Worm (Caenorhabditis elegans): ENCODE measurements around the gene ttbk-7.

Gene ttbk-7

DNA sequence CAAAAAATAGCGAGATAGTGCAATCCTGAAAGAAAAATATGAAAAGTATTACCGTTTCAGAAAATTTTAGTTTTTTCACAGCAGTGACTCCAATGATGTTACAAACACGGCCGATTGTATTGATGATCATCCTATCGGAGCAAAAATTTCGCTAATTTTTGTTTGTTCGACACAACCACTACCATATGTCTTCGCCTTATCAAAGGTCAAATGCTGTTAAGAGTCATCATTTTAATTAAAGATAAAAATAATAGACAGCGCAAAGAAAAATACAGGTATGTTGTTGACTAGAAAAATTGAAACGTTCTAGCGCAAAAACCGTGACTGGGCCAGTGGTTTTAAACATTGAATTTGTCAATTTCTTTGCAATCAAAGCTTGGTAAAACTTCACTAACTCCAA, 43.3 kb downstream of the ttbk-7 start:
- TF ChIP-seq ztf-23 (GFP tag; IDR thresholded peaks at IDR 0.05) = no peak
- TF ChIP-seq tab-1 (GFP tag; IDR thresholded peaks at IDR 0.05) = no peak
- TF ChIP-seq ref-1 (GFP tag; conservative IDR thresholded peaks at IDR 0.05) = no peak
- no peak for TF ChIP-seq klf-2 (GFP tag; conservative IDR thresholded peaks at IDR 0.05)
- TF ChIP-seq ztf-29 (GFP tag; IDR thresholded peaks at IDR 0.05) = no peak
- no peak for TF ChIP-seq T22C8.4 (GFP tag; IDR thresholded peaks at IDR 0.05)
- TF ChIP-seq med-1 (GFP tag; optimal IDR thresholded peaks at IDR 0.05; ENCODE audit: insufficient read depth) = no peak
- no peak for TF ChIP-seq flt-1 (GFP tag; IDR thresholded peaks at IDR 0.05)
- TF ChIP-seq cog-1 (tag; optimal IDR thresholded peaks at IDR 0.05) = no peak

DNA sequence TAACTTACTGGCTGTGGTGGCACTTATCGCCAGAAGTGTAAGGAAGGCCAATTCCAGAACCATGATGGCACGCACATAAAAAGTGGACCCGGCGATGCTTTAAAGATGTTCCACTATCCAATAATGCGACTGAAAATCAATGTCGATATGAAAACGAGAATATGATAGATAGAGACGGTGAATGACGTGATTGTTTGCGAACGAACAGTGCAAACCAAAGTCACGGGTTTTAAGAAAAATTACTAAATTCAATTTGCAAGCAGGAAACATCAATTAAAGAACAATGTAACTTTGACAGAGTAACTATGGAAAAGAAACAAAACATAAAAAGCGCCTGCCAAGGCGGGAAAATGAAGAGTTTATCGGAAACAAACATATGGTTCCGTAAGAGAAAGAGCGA, 45.9 kb downstream of the ttbk-7 start, which contains the start of gene C44H9.5:
C44H9.5 (minus strand) TSS at position 129 of the 400 bp plus-strand sequence.
- TF ChIP-seq flt-1 (GFP tag; IDR thresholded peaks at IDR 0.05) = no peak
- TF ChIP-seq tab-1 (GFP tag; IDR thresholded peaks at IDR 0.05) = no peak

DNA sequence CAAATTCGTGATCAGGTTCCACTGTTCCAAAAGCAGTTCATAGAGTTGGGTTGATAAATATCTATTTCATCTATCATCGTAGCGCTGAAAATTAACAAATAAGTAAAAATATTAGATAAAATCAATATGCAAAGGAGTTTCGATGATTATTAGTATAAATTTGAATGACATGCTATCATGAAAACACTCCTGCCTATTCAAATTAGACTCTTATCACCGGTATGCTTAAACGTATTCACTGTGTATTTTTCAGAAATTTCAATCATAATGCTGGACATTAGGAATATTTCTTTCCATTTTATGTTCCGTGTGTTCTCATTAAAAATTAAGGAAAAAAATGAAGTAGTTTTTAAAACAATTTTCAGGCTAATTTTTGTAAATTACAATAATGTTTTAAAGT, 50.4 kb downstream of the ttbk-7 start, which contains the start of gene C44H9.6:
C44H9.6 (minus strand) TSS at position 101 of the 400 bp plus-strand sequence.
- no peak for TF ChIP-seq ztf-23 (GFP tag; IDR thresholded peaks at IDR 0.05)
- TF ChIP-seq cog-1 (tag; optimal IDR thresholded peaks at IDR 0.05) = no peak
- no peak for TF ChIP-seq tab-1 (GFP tag; IDR thresholded peaks at IDR 0.05)
- TF ChIP-seq ref-1 (GFP tag; conservative IDR thresholded peaks at IDR 0.05) = no peak
- no peak for TF ChIP-seq ztf-29 (GFP tag; IDR thresholded peaks at IDR 0.05)
- no peak for TF ChIP-seq med-1 (GFP tag; optimal IDR thresholded peaks at IDR 0.05; ENCODE audit: insufficient read depth)
- no peak for TF ChIP-seq T22C8.4 (GFP tag; IDR thresholded peaks at IDR 0.05)
- TF ChIP-seq flt-1 (GFP tag; IDR thresholded peaks at IDR 0.05) = no peak
- TF ChIP-seq klf-2 (GFP tag; conservative IDR thresholded peaks at IDR 0.05) = no peak

DNA sequence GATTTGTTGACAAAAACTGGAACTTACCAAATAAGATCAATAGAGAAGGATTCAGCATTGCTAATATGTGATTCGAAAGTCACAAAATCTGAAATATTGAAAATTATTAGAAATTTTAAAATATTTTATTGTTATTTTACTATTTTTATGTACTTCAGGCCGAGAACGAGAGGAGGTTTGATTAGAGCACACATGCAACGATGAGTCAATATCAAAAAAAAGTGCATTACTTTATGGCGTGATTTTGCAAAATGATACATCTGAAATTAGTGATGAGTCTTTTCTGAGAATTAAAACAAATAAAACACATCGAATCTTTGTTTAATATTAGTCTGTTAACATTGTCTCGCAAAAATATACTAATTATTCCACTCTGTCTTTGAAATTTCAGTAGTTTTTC, 50.9 kb downstream of the ttbk-7 start:
- TF ChIP-seq med-1 (GFP tag; optimal IDR thresholded peaks at IDR 0.05; ENCODE audit: insufficient read depth) (no peak), ztf-29 (GFP tag; IDR thresholded peaks at IDR 0.05) (no peak), flt-1 (GFP tag; IDR thresholded peaks at IDR 0.05) (no peak), cog-1 (tag; optimal IDR thresholded peaks at IDR 0.05) (no peak), ztf-23 (GFP tag; IDR thresholded peaks at IDR 0.05) (no peak), klf-2 (GFP tag; conservative IDR thresholded peaks at IDR 0.05) (no peak), tab-1 (GFP tag; IDR thresholded peaks at IDR 0.05) (no peak), ref-1 (GFP tag; conservative IDR thresholded peaks at IDR 0.05) (no peak), T22C8.4 (GFP tag; IDR thresholded peaks at IDR 0.05) (no peak)

All from whole organism, midembryonic.